Worm (Caenorhabditis elegans): ENCODE measurements around the gene W02B12.11.

ce11 chrII:11453639-11454038 lies 20.0 kb upstream of the W02B12.11 start:
- peak; percentile 9 for TF ChIP-seq ceh-39 (tag; optimal IDR thresholded peaks at IDR 0.05)
- no peak for TF ChIP-seq pha-4 (tag; optimal IDR thresholded peaks at IDR 0.05)
- TF ChIP-seq flh-1 (GFP tag; optimal IDR thresholded peaks at IDR 0.05) = no peak
